Worm (Caenorhabditis elegans) whole organism, early embryonic: ENCODE measurements around the gene B0361.14.

Experiments
- ama-1 ChIP-seq: fragments of 150-350 bp; optimal IDR thresholded peaks from 2 replicates; lab custom pipeline; 2014
- ceh-36 ChIP-seq: sonication (generic microtip); optimal IDR thresholded peaks from 2 replicates; lab custom pipeline; 2016; ENCODE audit warnings: missing genetic modification characterization, inconsistent platforms, missing compliant biosample characterization
- hmbx-1 ChIP-seq: sonication (generic microtip); optimal IDR thresholded peaks from 2 replicates; lab custom pipeline; 2016; ENCODE audit warnings: mild to moderate bottlenecking, missing genetic modification characterization, missing compliant biosample characterization
- tbx-11 ChIP-seq: fragments of 200-800 bp; sonication (Bioruptor generic); IDR thresholded peaks from 2 replicates; pipeline ENCODE4 v1.3.6; 2022; ENCODE audit warnings: missing genetic modification characterization, missing compliant biosample characterization
- tbx-37 ChIP-seq: fragments of 200-800 bp; sonication (Bioruptor generic); conservative IDR thresholded peaks from 2 replicates; pipeline ENCODE4 v1.3.6; 2022; ENCODE audit warnings: missing genetic modification reagents, missing genetic modification characterization, missing compliant biosample characterization

DNA sequence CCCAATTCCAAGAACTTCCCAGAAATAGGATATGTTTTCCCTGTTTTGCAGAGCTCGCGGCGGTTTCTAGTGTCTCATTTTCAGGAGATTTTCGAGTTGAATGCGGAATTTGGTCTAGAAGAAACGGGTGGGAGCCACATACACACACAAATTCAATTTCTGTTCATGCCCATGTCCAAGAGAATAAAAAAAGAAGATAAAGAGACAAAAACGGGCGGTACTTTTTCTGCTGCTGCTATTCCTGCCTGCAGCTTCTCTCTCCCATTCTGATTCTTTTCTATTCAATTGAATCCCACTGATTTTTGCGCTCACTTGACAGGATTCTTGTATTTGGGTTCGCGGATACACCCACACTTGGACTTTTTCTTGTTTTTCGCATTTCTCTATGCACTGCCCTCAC is 36.7 kb downstream of the B0361.14 start:
- TF ChIP-seq hmbx-1 (no peak), ama-1 (lab: Kevin White, UChicago) (no peak), ceh-36 (tag; lab: Kevin White, UChicago) (no peak), tbx-11 (no peak), tbx-37 (GFP tag; lab: Robert Waterston, UW) (no peak)
